Fruit fly (Drosophila melanogaster) whole organism, embryonic: ENCODE measurements around the gene CG10512.

ENCODE experiments used
- Adf1 ChIP-seq: fragments of 200-800 bp; sonication (Bioruptor generic); IDR thresholded peaks from 2 replicates; pipeline ENCODE4 v1.3.6; 2022; ENCODE audit warnings: missing biosample characterization, missing genetic modification characterization
- Antp ChIP-seq: fragments of 200-800 bp; sonication (Bioruptor generic); optimal IDR thresholded peaks from 3 replicates; lab custom pipeline; 2016; ENCODE audit warnings: missing biosample characterization, missing genetic modification characterization
- CG10274 ChIP-seq: fragments of 200-800 bp; sonication (Bioruptor generic); optimal IDR thresholded peaks from 3 replicates; lab custom pipeline; 2017; ENCODE audit warnings: missing biosample characterization, mild to moderate bottlenecking, missing genetic modification characterization
- CG10979 ChIP-seq: fragments of 200-800 bp; sonication (Bioruptor generic); optimal IDR thresholded peaks from 2 replicates; lab custom pipeline; 2018; ENCODE audit warnings: missing biosample characterization, mild to moderate bottlenecking, missing genetic modification characterization, moderate library complexity
- CG12659 ChIP-seq: fragments of 200-800 bp; sonication (Bioruptor generic); optimal IDR thresholded peaks from 3 replicates; lab custom pipeline; 2017; ENCODE audit warnings: mild to moderate bottlenecking, missing biosample characterization, missing genetic modification reagents, missing genetic modification characterization
- CG15269 ChIP-seq: fragments of 200-800 bp; sonication (Bioruptor generic); optimal IDR thresholded peaks from 2 replicates; lab custom pipeline; 2018; ENCODE audit warnings: missing biosample characterization, mild to moderate bottlenecking, missing genetic modification characterization, moderate library complexity
- CG17912 ChIP-seq: fragments of 200-800 bp; sonication (Bioruptor generic); optimal IDR thresholded peaks from 2 replicates; lab custom pipeline; 2018; ENCODE audit warnings: missing biosample characterization, mild to moderate bottlenecking, missing genetic modification characterization
- CG2199 ChIP-seq: fragments of 200-800 bp; sonication (Bioruptor generic); IDR thresholded peaks from 3 replicates; pipeline ENCODE4 v1.3.6; 2022; ENCODE audit warnings: missing biosample characterization, missing genetic modification characterization
- CG2678 ChIP-seq: fragments of 200-800 bp; sonication (Bioruptor generic); optimal IDR thresholded peaks from 3 replicates; lab custom pipeline; 2019; ENCODE audit warnings: missing biosample characterization, mild to moderate bottlenecking, missing genetic modification characterization, moderate library complexity
- CG30403 ChIP-seq: fragments of 200-800 bp; sonication (Bioruptor generic); optimal IDR thresholded peaks from 3 replicates; lab custom pipeline; 2016; ENCODE audit warnings: missing biosample characterization, missing genetic modification characterization
- CG31224 ChIP-seq: fragments of 200-800 bp; sonication (Bioruptor generic); IDR thresholded peaks from 2 replicates; pipeline ENCODE4 v1.3.6; 2022; ENCODE audit warnings: missing biosample characterization, missing genetic modification characterization
- CG4820 ChIP-seq: fragments of 200-800 bp; sonication (Bioruptor generic); optimal IDR thresholded peaks from 3 replicates; lab custom pipeline; 2016; ENCODE audit warnings: missing biosample characterization, missing genetic modification characterization
- CG6689 ChIP-seq: fragments of 200-800 bp; sonication (Bioruptor generic); IDR thresholded peaks from 2 replicates; pipeline ENCODE4 v1.3.6; 2022; ENCODE audit warnings: missing biosample characterization, missing genetic modification characterization
- CG6791 ChIP-seq: fragments of 200-800 bp; sonication (Bioruptor generic); IDR thresholded peaks from 3 replicates; pipeline ENCODE4 v1.3.6; 2022; ENCODE audit warnings: missing biosample characterization, missing genetic modification characterization; ENCODE audit not compliant: partially characterized antibody
- CG7745 ChIP-seq: fragments of 200-800 bp; sonication (Bioruptor generic); optimal IDR thresholded peaks from 2 replicates; lab custom pipeline; 2018; ENCODE audit warnings: missing biosample characterization, mild to moderate bottlenecking, missing genetic modification characterization, moderate library complexity
- Elba2 ChIP-seq: fragments of 200-800 bp; sonication (Bioruptor generic); optimal IDR thresholded peaks from 3 replicates; lab custom pipeline; 2016; ENCODE audit warnings: missing biosample characterization, missing genetic modification characterization
- Ets65A ChIP-seq: fragments of 200-800 bp; sonication (Bioruptor generic); peaks from one replicate; lab custom pipeline; 2016; ENCODE audit warnings: missing biosample characterization, missing genetic modification characterization
- Gug ChIP-seq: fragments of 200-800 bp; sonication (Bioruptor generic); IDR thresholded peaks from 4 replicates; pipeline ENCODE4 v1.3.6; 2022; ENCODE audit warnings: missing biosample characterization, missing genetic modification characterization
- HHEX ChIP-seq: fragments of 200-800 bp; sonication (Bioruptor generic); optimal IDR thresholded peaks from 3 replicates; lab custom pipeline; 2017; ENCODE audit warnings: missing biosample characterization, mild to moderate bottlenecking, missing genetic modification characterization, missing genetic modification reagents
- HLHmδ ChIP-seq: fragments of 200-800 bp; sonication (Bioruptor generic); optimal IDR thresholded peaks from 2 replicates; lab custom pipeline; 2018; ENCODE audit warnings: missing biosample characterization, mild to moderate bottlenecking, missing genetic modification characterization, moderate library complexity
- HmgZ ChIP-seq: fragments of 200-800 bp; sonication (Bioruptor generic); optimal IDR thresholded peaks from 2 replicates; lab custom pipeline; 2018; ENCODE audit warnings: missing biosample characterization, mild to moderate bottlenecking, missing genetic modification characterization
- Hr39 ChIP-seq: fragments of >200 bp; optimal IDR thresholded peaks from 2 replicates; lab custom pipeline; 2017
- Hr78 ChIP-seq, 2 experiments: fragments of 200-800 bp in 1 of 2; fragments of >200 bp in 1 of 2; sonication (Bioruptor generic) in 1 of 2; optimal IDR thresholded peaks; 2 replicates each; lab custom pipeline; 2017 to 2019; ENCODE audit warnings: missing biosample characterization in 2 of 2, missing genetic modification characterization in 2 of 2, mild to moderate bottlenecking in 1 of 2, moderate library complexity in 1 of 2
- Med ChIP-seq: fragments of 200-800 bp; sonication (Bioruptor generic); peaks from one replicate; lab custom pipeline; 2016; ENCODE audit warnings: missing biosample characterization, missing genetic modification characterization, mild to moderate bottlenecking, inconsistent platforms, moderate library complexity
- NfI ChIP-seq: fragments of 200-800 bp; sonication (Bioruptor generic); optimal IDR thresholded peaks from 3 replicates; lab custom pipeline; 2018; ENCODE audit warnings: missing biosample characterization, mild to moderate bottlenecking, missing genetic modification characterization, moderate library complexity
- Opbp ChIP-seq: fragments of 200-800 bp; sonication (Bioruptor generic); IDR thresholded peaks from 3 replicates; pipeline ENCODE4 v1.3.6; 2022; ENCODE audit warnings: missing biosample characterization, missing genetic modification characterization; ENCODE audit not compliant: partially characterized antibody
- Rx ChIP-seq: fragments of 200-800 bp; sonication (Bioruptor generic); IDR thresholded peaks from 2 replicates; pipeline ENCODE4 v1.3.6; 2022; ENCODE audit warnings: missing biosample characterization, missing genetic modification characterization
- Scr ChIP-seq: fragments of 200-800 bp; sonication (Bioruptor generic); IDR thresholded peaks from 2 replicates; pipeline ENCODE4 v1.3.6; 2022; ENCODE audit warnings: missing biosample characterization, missing genetic modification characterization; ENCODE audit not compliant: partially characterized antibody
- Sox100B ChIP-seq: fragments of 200-800 bp; sonication (Bioruptor generic); optimal IDR thresholded peaks from 3 replicates; lab custom pipeline; 2018; ENCODE audit warnings: missing biosample characterization, mild to moderate bottlenecking, missing genetic modification characterization
- Sox102F ChIP-seq: fragments of 200-800 bp; sonication (Bioruptor generic); optimal IDR thresholded peaks from 2 replicates; lab custom pipeline; 2018; ENCODE audit warnings: missing biosample characterization, mild to moderate bottlenecking, missing genetic modification characterization, moderate library complexity
- abd-A ChIP-seq: fragments of 200-800 bp; sonication (Bioruptor generic); optimal IDR thresholded peaks from 3 replicates; lab custom pipeline; 2019; ENCODE audit warnings: missing biosample characterization, mild to moderate bottlenecking, missing genetic modification characterization, moderate library complexity
- ase ChIP-seq: fragments of 200-800 bp; sonication (Bioruptor generic); IDR thresholded peaks from 3 replicates; pipeline ENCODE4 v1.3.6; 2022; ENCODE audit warnings: missing biosample characterization, missing genetic modification characterization
- bbx ChIP-seq: fragments of 200-800 bp; sonication (Bioruptor generic); IDR thresholded peaks from 2 replicates; pipeline ENCODE4 v1.3.6; 2022; ENCODE audit warnings: missing biosample characterization, missing genetic modification characterization; ENCODE audit not compliant: partially characterized antibody
- cg ChIP-seq: fragments of 200-800 bp; sonication (Bioruptor generic); optimal IDR thresholded peaks from 3 replicates; lab custom pipeline; 2019; ENCODE audit warnings: missing biosample characterization, mild to moderate bottlenecking, missing genetic modification characterization, moderate library complexity
- crol ChIP-seq: fragments of 200-800 bp; sonication (Bioruptor generic); IDR thresholded peaks from 2 replicates; pipeline ENCODE4 v1.3.6; 2022; ENCODE audit warnings: missing biosample characterization, missing genetic modification characterization
- emc ChIP-seq: fragments of 200-800 bp; sonication (Bioruptor generic); optimal IDR thresholded peaks from 2 replicates; lab custom pipeline; 2016; ENCODE audit warnings: missing biosample characterization, missing genetic modification characterization
- ken ChIP-seq: fragments of 200-800 bp; sonication (Bioruptor generic); IDR thresholded peaks from 3 replicates; pipeline ENCODE4 v1.3.6; 2022; ENCODE audit warnings: missing biosample characterization, missing genetic modification characterization
- mld ChIP-seq: fragments of 200-800 bp; sonication (Bioruptor generic); IDR thresholded peaks from 3 replicates; pipeline ENCODE4 v1.3.6; 2022; ENCODE audit warnings: missing biosample characterization, missing genetic modification characterization; ENCODE audit not compliant: partially characterized antibody
- nerfin-2 ChIP-seq: fragments of 200-800 bp; sonication (Bioruptor generic); IDR thresholded peaks from 2 replicates; pipeline ENCODE4 v1.3.6; 2022; ENCODE audit warnings: missing biosample characterization, missing genetic modification characterization; ENCODE audit not compliant: partially characterized antibody
- rib ChIP-seq: fragments of 200-800 bp; sonication (Bioruptor generic); IDR thresholded peaks from 2 replicates; pipeline ENCODE4 v1.3.6; 2022; ENCODE audit warnings: missing biosample characterization, missing genetic modification characterization
- slbo ChIP-seq: fragments of 200-800 bp; sonication (Bioruptor generic); IDR thresholded peaks from 2 replicates; pipeline ENCODE4 v1.3.6; 2022; ENCODE audit warnings: missing biosample characterization, missing genetic modification characterization
- vnd ChIP-seq: fragments of 200-800 bp; sonication (Bioruptor generic); IDR thresholded peaks from 3 replicates; pipeline ENCODE4 v1.3.6; 2022; ENCODE audit warnings: missing biosample characterization, missing genetic modification characterization; ENCODE audit not compliant: partially characterized antibody
- zf30C ChIP-seq: fragments of 200-800 bp; sonication (Bioruptor generic); optimal IDR thresholded peaks from 3 replicates; lab custom pipeline; 2018; ENCODE audit warnings: missing biosample characterization, mild to moderate bottlenecking, missing genetic modification characterization

CG10512 gene

dm6 chr3L:21251381-21251780, 48.7 kb downstream of the CG10512 start (continued):
- TF ChIP-seq Adf1 (GFP tag; lab: Robert Waterston, UW) (peak; percentile 7; the same call in 1 of the 2 replicates), CG10979 (tag; lab: Kevin White, UChicago) (peak; percentile 14), Gug (peak; percentile 44; the same call in 1 of the 4 replicates), ase (GFP tag; lab: Robert Waterston, UW) (0 out of 3 replicates have a peak, but pooled peaks have one; percentile 19), CG15269 (peak; percentile 52), emc (no peak), CG12659 (GFP tag; lab: Kevin White, UChicago) (peak; percentile 24), Scr (no peak), Sox102F (GFP tag; lab: Kevin White, UChicago) (peak; percentile 36), CG4820 (GFP tag; lab: Kevin White, UChicago) (peak; percentile 7), HmgZ (tag; lab: Kevin White, UChicago) (no peak), CG30403 (GFP tag; lab: Kevin White, UChicago) (peak; percentile 1), abd-A (peak; percentile 71), CG6689 (GFP tag; lab: Robert Waterston, UW) (peak; percentile 48), Antp (GFP tag; lab: Kevin White, UChicago) (peak; percentile 14), CG2678 (tag; lab: Kevin White, UChicago) (peak; percentile 37), Opbp (GFP tag; lab: Robert Waterston, UW) (no peak), CG31224 (no peak), CG7745 (tag; lab: Kevin White, UChicago) (no peak)

dm6 chr3L:21252525-21252924, 49.8 kb downstream of the CG10512 start:
- TF ChIP-seq Rx (GFP tag; lab: Robert Waterston, UW) (0 out of 2 replicates have a peak, but pooled peaks have one; percentile 20), bbx (GFP tag; lab: Robert Waterston, UW) (peak; percentile 33; the same call in 1 of the 2 replicates), CG10274 (GFP tag; lab: Kevin White, UChicago) (no peak), cg (peak; percentile 43), mld (GFP tag; lab: Robert Waterston, UW) (0 out of 3 replicates have a peak, but pooled peaks have one; percentile 29), zf30C (GFP tag; lab: Kevin White, UChicago) (no peak), ken (0 out of 3 replicates have a peak, but pooled peaks have one; percentile 15), CG6791 (GFP tag; lab: Robert Waterston, UW) (peak; percentile 38; the same call in 1 of the 3 replicates), Ets65A (GFP tag; lab: Kevin White, UChicago) (peak; percentile 77), Opbp (GFP tag; lab: Robert Waterston, UW) (peak; percentile 58; the same call in 1 of the 3 replicates)

dm6 chr3L:21252932-21253760, 50.4 kb downstream of the CG10512 start:
- peak; percentile 40 for TF ChIP-seq cg
- TF ChIP-seq vnd (GFP tag; lab: Robert Waterston, UW) = 0 out of 3 replicates have a peak, but pooled peaks have one; percentile 24
- TF ChIP-seq Hr78 (GFP tag; optimal IDR thresholded peaks at IDR 0.05; lab: Kevin White, UChicago) = peak in 1 of 2 experiments; percentile 17
- TF ChIP-seq slbo (GFP tag; lab: Robert Waterston, UW) = 0 out of 2 replicates have a peak, but pooled peaks have one; percentile 17
- TF ChIP-seq HHEX = peak; percentile 18
- TF ChIP-seq Elba2 = no peak
- 0 out of 2 replicates have a peak, but pooled peaks have one; percentile 9 for TF ChIP-seq nerfin-2 (GFP tag; lab: Robert Waterston, UW)
- peak; percentile 5 for TF ChIP-seq Ets65A (GFP tag; lab: Kevin White, UChicago)
- TF ChIP-seq Med = peak; percentile 65
- peak; percentile 28 for TF ChIP-seq Hr39 (lab: Kevin White, UChicago)
- TF ChIP-seq NfI = no peak
- no peak for TF ChIP-seq Sox100B (GFP tag; lab: Kevin White, UChicago)
- 0 out of 3 replicates have a peak, but pooled peaks have one; percentile 63 for TF ChIP-seq CG2199 (GFP tag; lab: Robert Waterston, UW)
- peak; percentile 96 for TF ChIP-seq crol (GFP tag; lab: Robert Waterston, UW)
- peak; percentile 23 for TF ChIP-seq HLHmδ
- TF ChIP-seq CG6791 (GFP tag; lab: Robert Waterston, UW) = 0 out of 3 replicates have a peak, but pooled peaks have one; percentile 15
- peak; percentile 62; the same call in 1 of the 2 replicates for TF ChIP-seq rib (GFP tag; lab: Robert Waterston, UW)
- TF ChIP-seq bbx (GFP tag; lab: Robert Waterston, UW) = peak; percentile 12; the same call in 1 of the 2 replicates
- no peak for TF ChIP-seq CG17912 (GFP tag; lab: Kevin White, UChicago)
